Fruit fly (Drosophila melanogaster) whole organism, embryonic: ENCODE results near the gene Muc30E.
A peak's percentile ranks its signal among the peaks of the same experiment; 100 is the strongest.

Experiments used
- Aef1 ChIP-seq: fragments of 200-800 bp; sonication (Bioruptor generic); IDR thresholded peaks from 3 replicates; pipeline ENCODE4 v1.3.6; 2022; ENCODE audit warnings: missing biosample characterization, missing genetic modification characterization
- Blimp-1 ChIP-seq: fragments of 200-800 bp; sonication (Bioruptor generic); optimal IDR thresholded peaks from 3 replicates; lab custom pipeline; 2018; ENCODE audit warnings: missing biosample characterization, missing genetic modification characterization, mild to moderate bottlenecking, moderate library complexity, missing genetic modification reagents
- CG10147 ChIP-seq: fragments of 200-800 bp; sonication (Bioruptor generic); optimal IDR thresholded peaks from 2 replicates; lab custom pipeline; 2019; ENCODE audit warnings: missing biosample characterization, mild to moderate bottlenecking, missing genetic modification characterization, moderate library complexity
- CG10267 ChIP-seq: fragments of 200-800 bp; sonication (Bioruptor generic); optimal IDR thresholded peaks from 2 replicates; lab custom pipeline; 2018; ENCODE audit warnings: missing biosample characterization, mild to moderate bottlenecking, missing genetic modification characterization, moderate library complexity
- CG10462 ChIP-seq: fragments of 200-800 bp; sonication (Bioruptor generic); optimal IDR thresholded peaks from 2 replicates; lab custom pipeline; 2016; ENCODE audit warnings: missing biosample characterization, missing genetic modification characterization
- CG11247 ChIP-seq: fragments of 200-800 bp; sonication (Bioruptor generic); IDR thresholded peaks from 2 replicates; pipeline ENCODE4 v1.3.6; 2022; ENCODE audit warnings: missing biosample characterization, missing genetic modification characterization
- CG12219 ChIP-seq: fragments of 200-800 bp; sonication (Bioruptor generic); optimal IDR thresholded peaks from 3 replicates; lab custom pipeline; 2018; ENCODE audit warnings: missing biosample characterization, mild to moderate bottlenecking, missing genetic modification characterization
- CG12299 ChIP-seq: fragments of 200-800 bp; sonication (Bioruptor generic); optimal IDR thresholded peaks from 2 replicates; lab custom pipeline; 2018; ENCODE audit warnings: missing biosample characterization, mild to moderate bottlenecking, missing genetic modification characterization
- CG12942 ChIP-seq: fragments of 200-800 bp; sonication (Bioruptor generic); optimal IDR thresholded peaks from 3 replicates; lab custom pipeline; 2016; ENCODE audit warnings: missing biosample characterization, missing genetic modification characterization
- CG14860 ChIP-seq: fragments of 200-800 bp; sonication (Bioruptor generic); IDR thresholded peaks from 3 replicates; pipeline ENCODE4 v1.3.6; 2022; ENCODE audit warnings: missing biosample characterization, missing genetic modification characterization; ENCODE audit not compliant: partially characterized antibody
- CG15479 ChIP-seq: fragments of 200-800 bp; sonication (Bioruptor generic); optimal IDR thresholded peaks from 3 replicates; lab custom pipeline; 2019; ENCODE audit warnings: missing biosample characterization, mild to moderate bottlenecking, missing genetic modification characterization, moderate library complexity
- CG16779 ChIP-seq: fragments of 200-800 bp; sonication (Bioruptor generic); IDR thresholded peaks from 2 replicates; pipeline ENCODE4 v1.3.6; 2022; ENCODE audit warnings: missing biosample characterization, missing genetic modification characterization
- CG30431 ChIP-seq: fragments of 200-800 bp; sonication (Bioruptor generic); optimal IDR thresholded peaks from 2 replicates; lab custom pipeline; 2017; ENCODE audit warnings: missing biosample characterization, missing genetic modification characterization
- CG3847 ChIP-seq: fragments of 200-800 bp; sonication (Bioruptor generic); IDR thresholded peaks from 2 replicates; pipeline ENCODE4 v1.3.6; 2022; ENCODE audit warnings: missing biosample characterization, missing genetic modification characterization
- CG4854 ChIP-seq: fragments of 200-800 bp; sonication (Bioruptor generic); optimal IDR thresholded peaks from 2 replicates; lab custom pipeline; 2016; ENCODE audit warnings: missing biosample characterization, missing genetic modification characterization, inconsistent platforms
- CG5245 ChIP-seq: fragments of 200-800 bp; sonication (Bioruptor generic); optimal IDR thresholded peaks from 3 replicates; lab custom pipeline; 2016; ENCODE audit warnings: missing biosample characterization, missing genetic modification characterization
- CG7357 ChIP-seq: fragments of 200-800 bp; sonication (Bioruptor generic); IDR thresholded peaks from 3 replicates; pipeline ENCODE4 v1.3.6; 2022; ENCODE audit warnings: missing biosample characterization, missing genetic modification characterization
- CG7786 ChIP-seq: fragments of 200-800 bp; sonication (Bioruptor generic); optimal IDR thresholded peaks from 2 replicates; lab custom pipeline; 2016; ENCODE audit warnings: missing biosample characterization, missing genetic modification characterization
- CG7928 ChIP-seq: fragments of 200-800 bp; sonication (Bioruptor generic); optimal IDR thresholded peaks from 2 replicates; lab custom pipeline; 2017; ENCODE audit warnings: missing biosample characterization, mild to moderate bottlenecking, missing genetic modification characterization
- CG8478 ChIP-seq: fragments of >200 bp; optimal IDR thresholded peaks from 2 replicates; lab custom pipeline; 2018
- Dbx ChIP-seq: fragments of 200-800 bp; sonication (Bioruptor generic); IDR thresholded peaks from 3 replicates; pipeline ENCODE4 v1.3.6; 2022; ENCODE audit warnings: missing biosample characterization, missing genetic modification characterization
- Dp ChIP-seq: fragments of 200-800 bp; sonication (Bioruptor generic); optimal IDR thresholded peaks from 2 replicates; lab custom pipeline; 2018; ENCODE audit warnings: missing biosample characterization, mild to moderate bottlenecking, missing genetic modification characterization, moderate library complexity
- Eip74EF ChIP-seq, 2 experiments: fragments of 200-800 bp in 1 of 2; fragments of >200 bp in 1 of 2; sonication (Bioruptor generic) in 1 of 2; optimal IDR thresholded peaks; 2 replicates each; lab custom pipeline; 2017 to 2019; ENCODE audit warnings: missing biosample characterization in 2 of 2, missing genetic modification characterization in 2 of 2, mild to moderate bottlenecking in 1 of 2, moderate library complexity in 1 of 2
- Fer1 ChIP-seq: fragments of 200-800 bp; sonication (Bioruptor generic); optimal IDR thresholded peaks from 2 replicates; lab custom pipeline; 2017; ENCODE audit warnings: missing biosample characterization, mild to moderate bottlenecking, missing genetic modification characterization
- HLH4C ChIP-seq: fragments of 200-800 bp; sonication (Bioruptor generic); IDR thresholded peaks from 3 replicates; pipeline ENCODE4 v1.3.6; 2022; ENCODE audit warnings: missing biosample characterization, missing genetic modification characterization; ENCODE audit not compliant: partially characterized antibody
- HLH54F ChIP-seq: fragments of 200-800 bp; sonication (Bioruptor generic); optimal IDR thresholded peaks from 3 replicates; lab custom pipeline; 2016; ENCODE audit warnings: missing biosample characterization, missing genetic modification characterization
- Hr39 ChIP-seq: fragments of >200 bp; optimal IDR thresholded peaks from 2 replicates; lab custom pipeline; 2017
- Hr51 ChIP-seq, 2 experiments: fragments of 200-800 bp; sonication (Bioruptor generic); optimal IDR thresholded peaks; 2 replicates in 1 of 2; 3 replicates in 1 of 2; lab custom pipeline; 2016 to 2018; ENCODE audit warnings: missing biosample characterization in 2 of 2, missing genetic modification characterization in 2 of 2, mild to moderate bottlenecking in 1 of 2, moderate library complexity in 1 of 2
- Taf1 ChIP-seq: fragments of 200-800 bp; sonication (Bioruptor generic); IDR thresholded peaks from 2 replicates; pipeline ENCODE4 v1.3.6; 2022; ENCODE audit warnings: missing biosample characterization, missing genetic modification characterization
- Tbp ChIP-seq: fragments of >200 bp; optimal IDR thresholded peaks from 2 replicates; lab custom pipeline; 2018; ENCODE audit warnings: missing biosample characterization, missing genetic modification characterization
- ap ChIP-seq: fragments of 200-800 bp; sonication (Bioruptor generic); IDR thresholded peaks from 2 replicates; pipeline ENCODE4 v1.3.6; 2022; ENCODE audit warnings: missing biosample characterization, missing genetic modification characterization
- bbx ChIP-seq: fragments of 200-800 bp; sonication (Bioruptor generic); IDR thresholded peaks from 2 replicates; pipeline ENCODE4 v1.3.6; 2022; ENCODE audit warnings: missing biosample characterization, missing genetic modification characterization; ENCODE audit not compliant: partially characterized antibody
- bsh ChIP-seq, 2 experiments: fragments of 200-800 bp; sonication (Bioruptor generic); optimal IDR thresholded peaks; 2 replicates each; lab custom pipeline; 2017 to 2018; ENCODE audit warnings: mild to moderate bottlenecking in 2 of 2, missing biosample characterization in 2 of 2, missing genetic modification characterization in 2 of 2, moderate library complexity in 1 of 2
- cato ChIP-seq: fragments of 200-800 bp; sonication (Bioruptor generic); optimal IDR thresholded peaks from 2 replicates; lab custom pipeline; 2016; ENCODE audit warnings: missing biosample characterization, missing genetic modification characterization, borderline replicate concordance
- chif ChIP-seq, 2 experiments: fragments of 200-800 bp; sonication (Bioruptor generic); optimal IDR thresholded peaks; 3 replicates each; lab custom pipeline; 2016; ENCODE audit warnings: missing biosample characterization in 2 of 2, missing genetic modification characterization in 2 of 2
- crol ChIP-seq: fragments of 200-800 bp; sonication (Bioruptor generic); IDR thresholded peaks from 2 replicates; pipeline ENCODE4 v1.3.6; 2022; ENCODE audit warnings: missing biosample characterization, missing genetic modification characterization
- da ChIP-seq: fragments of 200-800 bp; sonication (Bioruptor generic); optimal IDR thresholded peaks from 2 replicates; lab custom pipeline; 2016; ENCODE audit warnings: missing biosample characterization, missing genetic modification characterization
- dmrt11E ChIP-seq: fragments of 200-800 bp; sonication (Bioruptor generic); optimal IDR thresholded peaks from 3 replicates; lab custom pipeline; 2018; ENCODE audit warnings: missing biosample characterization, mild to moderate bottlenecking, missing genetic modification characterization, moderate library complexity
- fd64A ChIP-seq: fragments of 200-800 bp; sonication (Bioruptor generic); optimal IDR thresholded peaks from 3 replicates; lab custom pipeline; 2018; ENCODE audit warnings: missing biosample characterization, mild to moderate bottlenecking, missing genetic modification characterization
- gem ChIP-seq: fragments of 200-800 bp; sonication (Bioruptor generic); optimal IDR thresholded peaks from 2 replicates; lab custom pipeline; 2019; ENCODE audit warnings: missing biosample characterization, mild to moderate bottlenecking, missing genetic modification characterization, moderate library complexity
- lilli ChIP-seq: fragments of 200-800 bp; sonication (Bioruptor generic); optimal IDR thresholded peaks from 3 replicates; lab custom pipeline; 2016; ENCODE audit warnings: missing biosample characterization, missing genetic modification characterization
- lov ChIP-seq, 2 experiments: fragments of 200-800 bp in 1 of 2; fragments of >200 bp in 1 of 2; sonication (Bioruptor generic) in 1 of 2; IDR thresholded peaks in 1 of 2; optimal IDR thresholded peaks in 1 of 2; 2 replicates in 1 of 2; 3 replicates in 1 of 2; pipeline versions ENCODE4 v1.3.6 to Lab custom; 2017 to 2022; ENCODE audit warnings: missing biosample characterization in 1 of 2, missing genetic modification characterization in 1 of 2
- luna ChIP-seq: fragments of 200-800 bp; sonication (Bioruptor generic); optimal IDR thresholded peaks from 2 replicates; lab custom pipeline; 2016; ENCODE audit warnings: missing biosample characterization, missing genetic modification characterization
- pita ChIP-seq: fragments of 200-800 bp; sonication (Bioruptor generic); optimal IDR thresholded peaks from 2 replicates; lab custom pipeline; 2017; ENCODE audit warnings: missing biosample characterization, mild to moderate bottlenecking, missing genetic modification characterization
- run ChIP-seq: fragments of 200-800 bp; sonication (Bioruptor generic); optimal IDR thresholded peaks from 3 replicates; lab custom pipeline; 2018; ENCODE audit warnings: missing biosample characterization, mild to moderate bottlenecking, missing genetic modification characterization
- shn ChIP-seq: fragments of 200-800 bp; sonication (Bioruptor generic); optimal IDR thresholded peaks from 3 replicates; lab custom pipeline; 2016; ENCODE audit warnings: missing biosample characterization, missing genetic modification characterization
- slou ChIP-seq: fragments of 200-800 bp; sonication (Bioruptor generic); optimal IDR thresholded peaks from 3 replicates; lab custom pipeline; 2016; ENCODE audit warnings: missing biosample characterization, missing genetic modification characterization
- so ChIP-seq: fragments of 200-800 bp; sonication (Bioruptor generic); IDR thresholded peaks from 3 replicates; pipeline ENCODE4 v1.3.6; 2022; ENCODE audit warnings: missing biosample characterization, missing genetic modification characterization
- sug ChIP-seq: fragments of 200-800 bp; optimal IDR thresholded peaks from 2 replicates; lab custom pipeline; 2019; ENCODE audit warnings: missing biosample characterization, mild to moderate bottlenecking, missing genetic modification characterization, moderate library complexity
- tgo ChIP-seq: fragments of 200-800 bp; sonication (Bioruptor generic); IDR thresholded peaks from 3 replicates; pipeline ENCODE4 v1.3.6; 2022; ENCODE audit warnings: missing biosample characterization, missing genetic modification characterization
- unpg ChIP-seq: fragments of 200-800 bp; sonication (Bioruptor generic); optimal IDR thresholded peaks from 3 replicates; lab custom pipeline; 2018; ENCODE audit warnings: missing biosample characterization, mild to moderate bottlenecking, missing genetic modification characterization, moderate library complexity

The Muc30E gene

dm6 chr2L:9921401-9921800 lies 18.5 kb upstream of the Muc30E start, which contains the start of gene CG4592 (continued):
- no peak for TF ChIP-seq CG14860 (GFP tag; lab: Robert Waterston, UW)
- TF ChIP-seq Dbx: peak; percentile 66; the same call in 2 of the 3 replicates
- peak; percentile 29 for TF ChIP-seq CG12942 (GFP tag; lab: Kevin White, UChicago)
- TF ChIP-seq CG4854 (GFP tag; lab: Kevin White, UChicago): no peak
- TF ChIP-seq so (GFP tag; lab: Robert Waterston, UW): 0 out of 3 replicates have a peak, but pooled peaks have one; percentile 21
- no peak for TF ChIP-seq CG7786 (GFP tag; lab: Kevin White, UChicago)
- TF ChIP-seq tgo (GFP tag; lab: Robert Waterston, UW): peak; percentile 63
- TF ChIP-seq Dp (GFP tag; lab: Kevin White, UChicago): peak; percentile 18
- no peak for TF ChIP-seq run (tag; lab: Kevin White, UChicago)
- peak; percentile 29 for TF ChIP-seq HLH54F
- TF ChIP-seq sug (tag; lab: Kevin White, UChicago): peak; percentile 94
- TF ChIP-seq HLH4C (GFP tag; lab: Robert Waterston, UW): no peak
- no peak for TF ChIP-seq CG10462 (GFP tag; lab: Kevin White, UChicago)
- no peak for TF ChIP-seq CG11247 (GFP tag; lab: Robert Waterston, UW)
- no peak for TF ChIP-seq CG10147 (GFP tag; lab: Kevin White, UChicago)
- TF ChIP-seq Hr39 (lab: Kevin White, UChicago): no peak
- no peak for TF ChIP-seq unpg (GFP tag; lab: Kevin White, UChicago)
- TF ChIP-seq CG12299 (tag; lab: Kevin White, UChicago): peak; percentile 19
- TF ChIP-seq chif (GFP tag; optimal IDR thresholded peaks at IDR 0.05; lab: Kevin White, UChicago): peak; percentile 4 to 42
- TF ChIP-seq Aef1: no peak
- TF ChIP-seq ap (GFP tag; lab: Robert Waterston, UW): 0 out of 2 replicates have a peak, but pooled peaks have one; percentile 21
- no peak for TF ChIP-seq fd64A (GFP tag; lab: Kevin White, UChicago)
- TF ChIP-seq Hr51 (GFP tag; optimal IDR thresholded peaks at IDR 0.05; lab: Kevin White, UChicago): no peak
- peak; percentile 14 for TF ChIP-seq pita (GFP tag; lab: Kevin White, UChicago)
- TF ChIP-seq gem (tag; lab: Kevin White, UChicago): no peak
- peak in 1 of 2 experiments; percentile 70 for TF ChIP-seq bsh (GFP tag; optimal IDR thresholded peaks at IDR 0.05; lab: Kevin White, UChicago)
- no peak for TF ChIP-seq lov (optimal IDR thresholded peaks at IDR 0.05; lab: Kevin White, UChicago)
- 0 out of 3 replicates have a peak, but pooled peaks have one; percentile 27 for TF ChIP-seq lov (GFP tag; IDR thresholded peaks at IDR 0.05; lab: Robert Waterston, UW)
- TF ChIP-seq Eip74EF (GFP tag; optimal IDR thresholded peaks at IDR 0.05; lab: Kevin White, UChicago): no peak
- no peak for TF ChIP-seq luna (GFP tag; lab: Kevin White, UChicago)
- TF ChIP-seq CG7928 (GFP tag; lab: Kevin White, UChicago): no peak
- TF ChIP-seq shn: no peak
- TF ChIP-seq CG12219 (GFP tag; lab: Kevin White, UChicago): peak; percentile 66
- peak; percentile 51 for TF ChIP-seq Blimp-1 (GFP tag; lab: Kevin White, UChicago)
- peak; percentile 48 for TF ChIP-seq CG5245 (GFP tag; lab: Kevin White, UChicago)
- TF ChIP-seq CG15479 (GFP tag; lab: Kevin White, UChicago): no peak
- no peak for TF ChIP-seq Tbp
- TF ChIP-seq CG8478: no peak
- TF ChIP-seq bbx (GFP tag; lab: Robert Waterston, UW): no peak
- TF ChIP-seq cato (GFP tag; lab: Kevin White, UChicago): peak; percentile 24
- TF ChIP-seq CG7357 (GFP tag; lab: Robert Waterston, UW): no peak
- TF ChIP-seq CG10267 (tag; lab: Kevin White, UChicago): peak; percentile 50
- TF ChIP-seq CG16779 (GFP tag; lab: Robert Waterston, UW): no peak
- TF ChIP-seq crol: no peak
- no peak for TF ChIP-seq da (GFP tag; lab: Kevin White, UChicago)
- no peak for TF ChIP-seq Taf1 (GFP tag; lab: Robert Waterston, UW)
- TF ChIP-seq CG3847: peak; percentile 40; the same call in 1 of the 2 replicates
- TF ChIP-seq CG30431: no peak
- TF ChIP-seq slou: no peak
- TF ChIP-seq lilli (GFP tag; lab: Kevin White, UChicago): peak; percentile 69
- TF ChIP-seq dmrt11E (tag; lab: Kevin White, UChicago): peak; percentile 48
- no peak for TF ChIP-seq Fer1 (GFP tag; lab: Kevin White, UChicago)
